Fruit fly (Drosophila melanogaster): Measurements from ENCODE around the gene MnM.

DNA sequence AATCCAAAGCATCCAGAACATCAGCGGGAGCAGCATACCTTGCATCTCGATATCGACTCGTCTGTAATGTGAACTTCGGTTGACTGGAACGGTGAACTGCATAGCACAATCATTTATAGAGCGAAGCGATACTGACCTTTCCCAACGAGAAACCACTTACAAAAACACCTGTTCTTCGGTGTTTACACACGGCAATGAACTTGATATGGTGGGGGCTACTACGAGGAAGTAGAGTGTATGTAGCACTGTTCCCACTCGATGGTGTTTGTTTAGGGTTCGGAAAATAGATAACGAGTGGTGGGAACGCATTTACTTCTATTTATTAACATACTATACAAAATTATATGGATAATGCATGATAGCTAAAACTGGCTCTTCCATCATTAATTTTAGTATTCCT, 30.5 kb upstream of the MnM start, which contains the start of the genes CG32269 and CG32270:
- TF ChIP-seq E2f1 (GFP tag; IDR thresholded peaks at IDR 0.05) = no peak
- no peak for TF ChIP-seq pho (GFP tag; optimal IDR thresholded peaks at IDR 0.05)
- TF ChIP-seq ATbp (GFP tag; optimal IDR thresholded peaks at IDR 0.05) = no peak
- no peak for TF ChIP-seq bcd (GFP tag; optimal IDR thresholded peaks at IDR 0.05)
- TF ChIP-seq fru (optimal IDR thresholded peaks at IDR 0.05) = no peak
- no peak for TF ChIP-seq crc (GFP tag; optimal IDR thresholded peaks at IDR 0.05)
- TF ChIP-seq fd3F (GFP tag; optimal IDR thresholded peaks at IDR 0.05) = no peak
- TF ChIP-seq pros (GFP tag; optimal IDR thresholded peaks at IDR 0.05) = no peak
